Worm (Caenorhabditis elegans) whole organism, L1 larva: ENCODE measurements around the gene C04A11.1.

Experiments used
- lsy-2 ChIP-seq, 2 experiments: fragments of 150-350 bp; optimal IDR thresholded peaks; 2 replicates each; lab custom pipeline; 2014; ENCODE audit warnings: missing biosample characterization in 2 of 2, missing genetic modification characterization in 2 of 2
- nhr-12 ChIP-seq: sonication (generic microtip); optimal IDR thresholded peaks from 2 replicates; lab custom pipeline; 2017; ENCODE audit warnings: missing biosample characterization, missing genetic modification characterization
- ztf-11 ChIP-seq, 2 experiments: sonication (generic microtip); optimal IDR thresholded peaks; 2 replicates each; lab custom pipeline; 2016 to 2017; ENCODE audit warnings: missing genetic modification characterization in 2 of 2, missing biosample characterization in 1 of 2, missing compliant biosample characterization in 1 of 2

- TF ChIP-seq nhr-12 (tag; lab: Kevin White, UChicago) (no peak), ztf-11 (tag; optimal IDR thresholded peaks at IDR 0.05; lab: Kevin White, UChicago) (no peak), lsy-2 (tag; optimal IDR thresholded peaks at IDR 0.05; lab: Kevin White, UChicago) (no peak)
These were observed 48.8 kb downstream of the C04A11.1 start for ce11 chrX:13709060-13709459.
